Worm (Caenorhabditis elegans) whole organism, late embryonic: ENCODE data around the gene nhr-38.

ENCODE experiments used
- dve-1 ChIP-seq: sonication (generic microtip); optimal IDR thresholded peaks from 2 replicates; lab custom pipeline; 2017; ENCODE audit warnings: antibody characterized with exemption, mild to moderate bottlenecking, missing genetic modification characterization, missing compliant biosample characterization
- elt-4 ChIP-seq: sonication (generic microtip); optimal IDR thresholded peaks from 2 replicates; lab custom pipeline; 2016; ENCODE audit warnings: missing genetic modification characterization, missing compliant biosample characterization
- sox-4 ChIP-seq: sonication (generic microtip); optimal IDR thresholded peaks from 2 replicates; lab custom pipeline; 2017; ENCODE audit warnings: mild to moderate bottlenecking, missing genetic modification characterization, inconsistent platforms, missing compliant biosample characterization

DNA sequence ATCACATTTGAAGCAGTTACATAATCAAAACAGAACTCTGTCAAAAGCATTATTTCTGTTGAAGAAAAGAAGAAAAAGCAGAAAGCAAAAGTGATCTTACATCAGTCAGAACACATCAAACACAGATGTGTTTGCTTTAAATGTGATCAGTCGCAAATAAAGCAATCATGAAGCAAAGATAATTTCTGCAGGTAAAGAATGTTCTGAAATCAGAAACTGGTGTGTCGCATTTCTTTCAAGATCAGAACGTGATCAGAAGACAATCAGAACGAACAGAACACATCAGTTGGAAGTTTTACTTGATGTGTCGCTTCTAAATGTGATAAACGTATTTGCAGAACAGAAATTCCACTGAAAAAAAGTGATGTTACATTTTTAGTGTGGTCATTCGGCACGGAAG, 10.9 kb upstream of the nhr-38 start:
- TF ChIP-seq sox-4 (tag; lab: Kevin White, UChicago) (no peak), elt-4 (tag; lab: Kevin White, UChicago) (no peak), dve-1 (tag; lab: Kevin White, UChicago) (no peak)
